Fruit fly (Drosophila melanogaster) whole organism, embryonic: ENCODE data around the gene Ugt303B3.

Experiments used
- Aef1 ChIP-seq: fragments of 200-800 bp; sonication (Bioruptor generic); IDR thresholded peaks from 3 replicates; pipeline ENCODE4 v1.3.6; 2022; ENCODE audit warnings: missing biosample characterization, missing genetic modification characterization
- Dfd ChIP-seq, 2 experiments: fragments of >200 bp; optimal IDR thresholded peaks; 2 replicates each; lab custom pipeline; 2017; ENCODE audit warnings: missing biosample characterization in 2 of 2, missing genetic modification characterization in 2 of 2
- ERR ChIP-seq: fragments of 200-800 bp; sonication (Bioruptor generic); optimal IDR thresholded peaks from 2 replicates; lab custom pipeline; 2016; ENCODE audit warnings: missing biosample characterization, missing genetic modification characterization
- NfI ChIP-seq: fragments of 200-800 bp; sonication (Bioruptor generic); optimal IDR thresholded peaks from 3 replicates; lab custom pipeline; 2018; ENCODE audit warnings: missing biosample characterization, mild to moderate bottlenecking, missing genetic modification characterization, moderate library complexity
- Six4 ChIP-seq: fragments of 200-800 bp; sonication (Bioruptor generic); optimal IDR thresholded peaks from 2 replicates; lab custom pipeline; 2016; ENCODE audit warnings: missing biosample characterization, missing genetic modification characterization
- TFAM ChIP-seq: fragments of 200-800 bp; sonication (Bioruptor generic); optimal IDR thresholded peaks from 2 replicates; lab custom pipeline; 2017; ENCODE audit warnings: missing biosample characterization, missing genetic modification characterization, inconsistent platforms
- emc ChIP-seq: fragments of 200-800 bp; sonication (Bioruptor generic); optimal IDR thresholded peaks from 2 replicates; lab custom pipeline; 2016; ENCODE audit warnings: missing biosample characterization, missing genetic modification characterization
- fd3F ChIP-seq: fragments of 200-800 bp; sonication (Bioruptor generic); optimal IDR thresholded peaks from 2 replicates; lab custom pipeline; 2018; ENCODE audit warnings: missing biosample characterization, mild to moderate bottlenecking, missing genetic modification characterization, moderate library complexity
- onecut ChIP-seq: fragments of 200-800 bp; sonication (Bioruptor generic); IDR thresholded peaks from 2 replicates; pipeline ENCODE4 v1.3.6; 2022; ENCODE audit warnings: missing biosample characterization, missing genetic modification characterization
- sens ChIP-seq: fragments of 200-800 bp; sonication (Bioruptor generic); peaks from one replicate; lab custom pipeline; 2016; ENCODE audit warnings: missing biosample characterization, missing genetic modification characterization
- ttk ChIP-seq: fragments of 200-800 bp; sonication (Bioruptor generic); IDR thresholded peaks from 2 replicates; pipeline ENCODE4 v2.1.2; 2022; ENCODE audit warnings: missing biosample characterization, missing genetic modification characterization

DNA sequence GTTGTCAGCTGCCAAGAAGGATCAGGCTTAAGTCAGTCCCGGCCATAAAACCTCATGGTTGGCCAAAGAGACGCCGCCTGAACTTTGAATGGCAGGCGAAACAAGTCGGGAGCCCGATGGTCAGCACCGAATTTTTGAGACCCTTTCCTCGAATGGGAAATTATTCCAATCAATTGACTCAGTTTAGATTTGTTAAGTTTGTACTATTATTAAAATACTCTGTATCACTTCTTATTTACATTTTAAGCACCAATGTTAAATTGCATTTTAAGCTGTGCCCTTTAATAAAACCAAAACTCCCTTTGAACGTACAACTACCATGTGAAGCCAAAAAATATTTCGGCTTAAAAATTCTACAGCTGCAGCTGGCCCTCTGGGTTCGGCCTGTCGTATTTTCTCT is 47.8 kb downstream of the Ugt303B3 start:
- TF ChIP-seq onecut (GFP tag; lab: Robert Waterston, UW), result no peak
- no peak for TF ChIP-seq sens (GFP tag; lab: Kevin White, UChicago)
- TF ChIP-seq Six4 (GFP tag; lab: Kevin White, UChicago), result no peak
- TF ChIP-seq Dfd (GFP tag; optimal IDR thresholded peaks at IDR 0.05; lab: Kevin White, UChicago), result no peak
- TF ChIP-seq Aef1 (GFP tag; lab: Robert Waterston, UW), result no peak
- no peak for TF ChIP-seq NfI (GFP tag; lab: Kevin White, UChicago)
- no peak for TF ChIP-seq TFAM (GFP tag; lab: Kevin White, UChicago)
- no peak for TF ChIP-seq fd3F (GFP tag; lab: Kevin White, UChicago)
- TF ChIP-seq emc (GFP tag; lab: Kevin White, UChicago), result no peak
- no peak for TF ChIP-seq ttk (GFP tag; lab: Robert Waterston, UW)
- TF ChIP-seq ERR (GFP tag; lab: Kevin White, UChicago), result no peak
